Worm (Caenorhabditis elegans): ENCODE results near the gene tsct-1.

Gene tsct-1

ce11 chrX:12430309-12430708 is 3.6 kb upstream of the tsct-1 start, which contains the start of gene med-1:
TSS of gene med-1 (plus strand) at chrX:12430609.
- TF ChIP-seq ztf-11 (tag; optimal IDR thresholded peaks at IDR 0.05) (no peak), lin-39 (tag; optimal IDR thresholded peaks at IDR 0.05) (no peak), C34F6.9 (tag; optimal IDR thresholded peaks at IDR 0.05) (no peak), elt-1 (tag; optimal IDR thresholded peaks at IDR 0.05) (no peak), nhr-77 (tag; optimal IDR thresholded peaks at IDR 0.05) (no peak), zag-1 (tag; optimal IDR thresholded peaks at IDR 0.05) (no peak), crh-2 (tag; optimal IDR thresholded peaks at IDR 0.05) (no peak), sma-9 (GFP tag; optimal IDR thresholded peaks at IDR 0.05) (no peak), sma-9 (tag; optimal IDR thresholded peaks at IDR 0.05) (no peak), ceh-16 (tag; optimal IDR thresholded peaks at IDR 0.05) (no peak), nhr-25 (tag; optimal IDR thresholded peaks at IDR 0.05) (no peak), skn-1 (tag; optimal IDR thresholded peaks at IDR 0.05) (no peak)

ce11 chrX:12435246-12435645 is 1.3 kb downstream of the tsct-1 start:
- TF ChIP-seq unc-62 (GFP tag; optimal IDR thresholded peaks at IDR 0.05) (no peak), nhr-129 (tag; optimal IDR thresholded peaks at IDR 0.05) (peak; percentile 23), fos-1 (tag; optimal IDR thresholded peaks at IDR 0.05) (peak; percentile 57)

- TF ChIP-seq nhr-237 (tag; optimal IDR thresholded peaks at IDR 0.05) (no peak), F13H6.1 (tag; optimal IDR thresholded peaks at IDR 0.05) (no peak), R02D3.7 (tag; optimal IDR thresholded peaks at IDR 0.05) (no peak), lin-39 (tag; optimal IDR thresholded peaks at IDR 0.05) (no peak), zag-1 (tag; optimal IDR thresholded peaks at IDR 0.05) (no peak), nhr-129 (tag; optimal IDR thresholded peaks at IDR 0.05) (no peak), nhr-77 (tag; optimal IDR thresholded peaks at IDR 0.05) (no peak), nhr-6 (tag; optimal IDR thresholded peaks at IDR 0.05) (no peak), aly-2 (tag; optimal IDR thresholded peaks at IDR 0.05) (no peak), lsy-2 (tag; optimal IDR thresholded peaks at IDR 0.05) (no peak), mbf-1 (tag; optimal IDR thresholded peaks at IDR 0.05) (no peak)
These were observed 2.6 kb downstream of the tsct-1 start for ce11 chrX:12436486-12436885.

- TF ChIP-seq fos-1 (tag; optimal IDR thresholded peaks at IDR 0.05) (no peak), peb-1 (tag; optimal IDR thresholded peaks at IDR 0.05) (no peak), Y55F3AM.14 (GFP tag; optimal IDR thresholded peaks at IDR 0.05) (no peak), ZK546.5 (tag; optimal IDR thresholded peaks at IDR 0.05) (no peak), gmeb-1 (tag; optimal IDR thresholded peaks at IDR 0.05) (no peak), lsy-2 (tag; optimal IDR thresholded peaks at IDR 0.05) (no peak), ztf-4 (tag; optimal IDR thresholded peaks at IDR 0.05) (no peak), zag-1 (tag; optimal IDR thresholded peaks at IDR 0.05) (no peak), aly-2 (tag; optimal IDR thresholded peaks at IDR 0.05) (no peak), lin-39 (tag; optimal IDR thresholded peaks at IDR 0.05) (no peak)
These were observed 4.4 kb downstream of the tsct-1 start for ce11 chrX:12438266-12438665.

ce11 chrX:12439998-12440722 is 6.3 kb downstream of the tsct-1 start:
- peak; percentile 3 for TF ChIP-seq F13H6.1 (tag; optimal IDR thresholded peaks at IDR 0.05)
- peak; percentile 1 for TF ChIP-seq unc-55 (GFP tag; optimal IDR thresholded peaks at IDR 0.05)
- no peak for TF ChIP-seq lin-13 (GFP tag; optimal IDR thresholded peaks at IDR 0.05)
- no peak for TF ChIP-seq ama-1 (optimal IDR thresholded peaks at IDR 0.05)
- no peak for TF ChIP-seq egl-27 (tag; optimal IDR thresholded peaks at IDR 0.05)

- TF ChIP-seq fos-1 (tag; optimal IDR thresholded peaks at IDR 0.05) (no peak), lin-11 (tag; optimal IDR thresholded peaks at IDR 0.05) (no peak), nhr-237 (tag; optimal IDR thresholded peaks at IDR 0.05) (no peak), nhr-10 (tag; optimal IDR thresholded peaks at IDR 0.05) (no peak), nhr-77 (tag; optimal IDR thresholded peaks at IDR 0.05) (no peak), C34F6.9 (tag; optimal IDR thresholded peaks at IDR 0.05) (peak; percentile 21)
These were observed 10.5 kb downstream of the tsct-1 start for ce11 chrX:12444423-12444822.
